Worm (Caenorhabditis elegans): ENCODE data around the gene fbxb-87.
A peak's percentile ranks its signal among the peaks of the same experiment; 100 is the strongest.

The fbxb-87 gene

DNA sequence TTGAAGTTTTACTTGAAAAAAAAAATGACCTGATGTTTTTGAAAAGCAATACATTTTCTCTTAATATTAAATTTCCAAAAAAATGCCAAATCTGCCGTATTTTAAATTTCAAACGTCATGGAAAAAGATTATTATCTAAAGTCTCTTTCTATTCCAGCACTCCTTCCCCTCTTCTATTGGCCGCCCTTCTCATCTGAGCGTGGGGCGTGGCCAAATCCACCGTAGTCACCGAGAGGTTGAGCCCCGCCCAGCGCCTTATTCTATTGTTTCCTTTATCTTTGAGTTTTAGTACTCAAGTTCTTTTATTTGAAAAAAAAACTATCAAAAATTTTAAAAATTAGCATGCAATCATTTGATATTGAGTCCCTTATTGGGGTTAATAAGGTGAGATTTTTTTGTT is 25.7 kb downstream of the fbxb-87 start, which contains the start of gene vab-7:
vab-7 (plus strand) TSS at position 301 of the 400 bp plus-strand sequence.
- TF ChIP-seq blmp-1 (tag; optimal IDR thresholded peaks at IDR 0.05) (no peak), ces-1 (GFP tag; optimal IDR thresholded peaks at IDR 0.05) (no peak), tbx-8 (GFP tag; optimal IDR thresholded peaks at IDR 0.05) (no peak), elt-3 (tag; optimal IDR thresholded peaks at IDR 0.05) (no peak), lsy-2 (tag; optimal IDR thresholded peaks at IDR 0.05) (peak; percentile 45)

DNA sequence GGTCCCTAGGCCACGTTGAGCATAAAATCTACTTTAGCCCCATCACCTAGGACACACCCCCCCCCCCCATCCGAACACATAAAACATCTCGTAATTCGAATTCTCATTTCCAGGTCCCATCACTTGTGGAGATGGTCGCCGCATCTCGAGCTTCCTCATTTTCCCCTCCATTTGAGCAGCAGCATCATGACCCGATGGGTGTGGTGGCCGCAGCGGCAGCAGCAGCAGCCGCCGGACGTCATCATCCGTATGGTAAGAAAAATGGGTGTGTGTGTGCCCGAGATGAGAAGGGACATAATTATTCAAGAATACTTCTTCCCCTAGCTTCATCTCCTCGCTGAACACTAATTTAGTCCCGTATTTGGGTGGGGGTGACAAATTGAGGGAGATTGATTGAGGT is 27.2 kb downstream of the fbxb-87 start:
- TF ChIP-seq tbx-8 (GFP tag; optimal IDR thresholded peaks at IDR 0.05) (no peak), snpc-4 (tag; optimal IDR thresholded peaks at IDR 0.05) (no peak), unc-120 (tag; optimal IDR thresholded peaks at IDR 0.05; ENCODE audit: poor library complexity, severe bottlenecking) (no peak), nhr-237 (tag; optimal IDR thresholded peaks at IDR 0.05) (no peak), M03D4.4 (tag; optimal IDR thresholded peaks at IDR 0.05) (no peak), mab-5 (tag; optimal IDR thresholded peaks at IDR 0.05) (no peak), ceh-43 (GFP tag; optimal IDR thresholded peaks at IDR 0.05) (no peak), sem-2 (GFP tag; optimal IDR thresholded peaks at IDR 0.05) (no peak), hlh-1 (tag; optimal IDR thresholded peaks at IDR 0.05) (no peak), nhr-2 (tag; optimal IDR thresholded peaks at IDR 0.05) (no peak), ceh-39 (tag; optimal IDR thresholded peaks at IDR 0.05) (no peak), cnd-1 (tag; optimal IDR thresholded peaks at IDR 0.05) (no peak), zip-8 (tag; optimal IDR thresholded peaks at IDR 0.05) (no peak), elt-3 (tag; optimal IDR thresholded peaks at IDR 0.05) (no peak), ztf-11 (tag; optimal IDR thresholded peaks at IDR 0.05) (no peak), ceh-83 (GFP tag; optimal IDR thresholded peaks at IDR 0.05) (no peak)

DNA sequence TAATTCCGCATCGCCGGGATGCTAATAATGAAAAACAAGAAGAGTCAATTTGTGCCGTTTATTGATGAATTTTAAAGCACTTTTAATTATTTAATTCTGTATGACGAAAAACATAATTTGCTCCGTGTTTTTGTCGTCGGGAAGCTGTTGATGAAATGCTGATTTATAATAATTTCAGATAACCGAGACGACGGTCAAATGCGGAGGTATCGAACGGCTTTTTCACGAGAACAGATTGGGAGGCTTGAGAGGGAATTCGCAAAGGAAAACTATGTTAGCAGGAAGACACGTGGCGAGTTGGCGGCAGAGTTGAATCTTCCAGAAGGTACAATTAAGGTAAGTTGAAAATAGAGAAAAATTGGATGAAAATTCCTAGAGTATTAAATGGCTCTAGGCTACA is 29.2 kb downstream of the fbxb-87 start:
- TF ChIP-seq unc-62 (GFP tag; optimal IDR thresholded peaks at IDR 0.05) (no peak), bed-3 (GFP tag; optimal IDR thresholded peaks at IDR 0.05) (no peak), blmp-1 (tag; optimal IDR thresholded peaks at IDR 0.05) (no peak), ces-1 (GFP tag; optimal IDR thresholded peaks at IDR 0.05) (no peak), nhr-12 (tag; optimal IDR thresholded peaks at IDR 0.05) (no peak), unc-120 (tag; optimal IDR thresholded peaks at IDR 0.05; ENCODE audit: poor library complexity, severe bottlenecking) (no peak), elt-1 (tag; optimal IDR thresholded peaks at IDR 0.05; ENCODE audit: borderline replicate concordance, insufficient read depth) (no peak), sem-2 (GFP tag; optimal IDR thresholded peaks at IDR 0.05) (no peak), flh-1 (GFP tag; optimal IDR thresholded peaks at IDR 0.05) (no peak), M03D4.4 (tag; optimal IDR thresholded peaks at IDR 0.05) (no peak), hlh-1 (tag; optimal IDR thresholded peaks at IDR 0.05) (no peak)

DNA sequence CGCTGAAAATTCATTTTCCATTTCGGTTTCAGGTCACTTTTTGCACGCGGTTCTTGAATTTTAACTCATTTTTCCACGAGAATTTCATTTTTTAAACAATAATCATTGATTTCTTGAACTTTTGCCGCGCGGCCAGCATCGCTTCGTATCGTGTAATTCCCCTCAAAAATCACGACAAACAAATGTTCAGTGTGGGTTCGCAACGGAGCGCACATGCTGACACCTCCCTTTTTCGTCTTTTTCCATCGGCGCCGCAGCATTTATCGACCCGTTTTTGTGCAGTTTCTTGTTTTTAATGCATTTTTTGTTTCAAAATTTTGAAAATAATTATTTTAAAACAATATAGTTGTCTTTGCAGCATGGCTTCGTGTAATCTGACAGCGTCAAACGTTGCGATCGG is 36.5 kb downstream of the fbxb-87 start, which contains the start of gene M142.5:
M142.5 (plus strand) TSS at position 352 of the 400 bp plus-strand sequence.
- no peak for TF ChIP-seq elt-3 (tag; optimal IDR thresholded peaks at IDR 0.05)
- no peak for TF ChIP-seq snpc-4 (tag; optimal IDR thresholded peaks at IDR 0.05)
- peak; percentile 48 for TF ChIP-seq lin-13 (tag; optimal IDR thresholded peaks at IDR 0.05)
- peak; percentile 2 for TF ChIP-seq lsy-2 (tag; optimal IDR thresholded peaks at IDR 0.05)
- peak; percentile 60 for TF ChIP-seq unc-120 (tag; optimal IDR thresholded peaks at IDR 0.05; ENCODE audit: poor library complexity, severe bottlenecking)
- TF ChIP-seq pha-4 (tag; optimal IDR thresholded peaks at IDR 0.05): peak; percentile 30
- TF ChIP-seq hlh-1 (tag; optimal IDR thresholded peaks at IDR 0.05): peak; percentile 49
- TF ChIP-seq mls-2 (tag; optimal IDR thresholded peaks at IDR 0.05): no peak
- no peak for TF ChIP-seq ztf-11 (tag; optimal IDR thresholded peaks at IDR 0.05)

DNA sequence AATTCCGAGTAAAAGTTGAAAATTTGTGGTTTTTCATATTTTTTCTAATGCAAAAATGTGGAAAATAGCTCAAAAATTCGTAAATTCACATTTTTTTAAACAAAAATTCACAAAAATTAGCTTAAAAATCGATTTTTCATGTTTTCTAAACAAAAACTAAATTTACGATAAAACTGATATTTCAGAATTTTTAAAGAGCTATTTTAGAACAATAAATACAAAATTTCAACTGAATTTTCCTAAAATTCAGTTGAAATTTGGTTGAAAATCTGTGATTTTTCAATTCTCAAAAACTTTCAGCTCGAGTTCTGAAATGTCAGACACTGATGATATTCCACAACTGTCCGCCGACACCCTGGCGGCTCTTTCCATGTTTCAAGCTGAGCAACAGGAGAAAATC is 39.0 kb downstream of the fbxb-87 start, which contains the start of gene M142.8:
M142.8 (plus strand) TSS at position 301 of the 400 bp plus-strand sequence.
- TF ChIP-seq ham-2 (GFP tag; optimal IDR thresholded peaks at IDR 0.05) (no peak), nhr-2 (tag; optimal IDR thresholded peaks at IDR 0.05) (no peak), mls-2 (tag; optimal IDR thresholded peaks at IDR 0.05) (no peak), sem-2 (GFP tag; optimal IDR thresholded peaks at IDR 0.05) (no peak), snpc-4 (tag; optimal IDR thresholded peaks at IDR 0.05) (no peak), nhr-76 (tag; optimal IDR thresholded peaks at IDR 0.05) (no peak), lin-32 (GFP tag; optimal IDR thresholded peaks at IDR 0.05) (no peak), ceh-43 (GFP tag; optimal IDR thresholded peaks at IDR 0.05) (no peak)

DNA sequence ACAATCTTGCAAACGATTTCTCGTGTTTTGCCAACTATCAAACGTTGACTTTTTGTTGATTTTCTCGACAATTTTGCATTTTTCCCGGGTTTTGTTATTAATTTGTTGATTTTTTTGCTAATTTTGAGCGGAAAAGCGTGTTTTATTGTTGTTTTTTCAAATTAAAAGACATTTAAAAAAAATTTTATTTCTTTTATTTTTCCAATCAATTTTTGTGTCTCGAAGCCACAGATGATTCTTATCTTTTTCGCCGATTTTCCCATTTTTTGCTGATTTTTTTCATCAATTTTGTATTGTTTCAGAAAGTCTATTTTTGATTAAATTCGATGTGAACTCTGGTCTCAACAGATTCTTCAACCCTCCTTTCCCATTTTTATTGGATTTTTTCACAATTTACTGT is 41.6 kb downstream of the fbxb-87 start, which contains the start of gene rle-1:
rle-1 (plus strand) TSS at position 301 of the 400 bp plus-strand sequence.
- no peak for TF ChIP-seq zip-8 (tag; optimal IDR thresholded peaks at IDR 0.05)
- no peak for TF ChIP-seq mab-5 (tag; optimal IDR thresholded peaks at IDR 0.05)
- TF ChIP-seq sptf-1 (tag; optimal IDR thresholded peaks at IDR 0.05): no peak
- TF ChIP-seq unc-62 (GFP tag; optimal IDR thresholded peaks at IDR 0.05): no peak
- TF ChIP-seq bed-3 (GFP tag; optimal IDR thresholded peaks at IDR 0.05): no peak

Data from whole organism, mixed stage, embryonic.